Fruit fly (Drosophila melanogaster) whole organism, embryonic: ENCODE data around the gene Phs.

ENCODE experiments used
- ATbp ChIP-seq: fragments of 200-800 bp; sonication (Bioruptor generic); optimal IDR thresholded peaks from 2 replicates; lab custom pipeline; 2017; ENCODE audit warnings: missing biosample characterization, mild to moderate bottlenecking, missing genetic modification characterization, missing genetic modification reagents
- Asciz ChIP-seq: fragments of 200-800 bp; sonication (Bioruptor generic); optimal IDR thresholded peaks from 2 replicates; lab custom pipeline; 2017; ENCODE audit warnings: missing biosample characterization, mild to moderate bottlenecking, missing genetic modification characterization, missing genetic modification reagents
- Bgb ChIP-seq: fragments of 200-800 bp; sonication (Bioruptor generic); IDR thresholded peaks from 2 replicates; pipeline ENCODE4 v1.3.6; 2022; ENCODE audit warnings: missing biosample characterization, missing genetic modification characterization; ENCODE audit not compliant: partially characterized antibody
- CG10321 ChIP-seq: fragments of 200-800 bp; sonication (Bioruptor generic); IDR thresholded peaks from 2 replicates; pipeline ENCODE4 v1.3.6; 2022; ENCODE audit warnings: missing biosample characterization, missing genetic modification characterization
- CG12769 ChIP-seq: fragments of 200-800 bp; sonication (Bioruptor generic); optimal IDR thresholded peaks from 2 replicates; lab custom pipeline; 2019; ENCODE audit warnings: missing biosample characterization, mild to moderate bottlenecking, missing genetic modification characterization, moderate library complexity
- CG13296 ChIP-seq: fragments of 200-800 bp; sonication (Bioruptor generic); optimal IDR thresholded peaks from 3 replicates; lab custom pipeline; 2018; ENCODE audit warnings: missing biosample characterization, mild to moderate bottlenecking, missing genetic modification characterization
- CG14014 ChIP-seq: fragments of 200-800 bp; sonication (Bioruptor generic); IDR thresholded peaks from 2 replicates; pipeline ENCODE4 v1.3.6; 2022; ENCODE audit warnings: missing biosample characterization, missing genetic modification characterization
- CG14965 ChIP-seq: fragments of 200-800 bp; sonication (Bioruptor generic); optimal IDR thresholded peaks from 2 replicates; lab custom pipeline; 2016; ENCODE audit warnings: missing biosample characterization, missing genetic modification characterization, borderline replicate concordance
- CG1529 ChIP-seq: fragments of 200-800 bp; sonication (Bioruptor generic); optimal IDR thresholded peaks from 3 replicates; lab custom pipeline; 2018; ENCODE audit warnings: missing biosample characterization, missing genetic modification characterization
- CG15601 ChIP-seq: fragments of 200-800 bp; sonication (Bioruptor generic); optimal IDR thresholded peaks from 3 replicates; lab custom pipeline; 2019; ENCODE audit warnings: missing biosample characterization, mild to moderate bottlenecking, missing genetic modification characterization, moderate library complexity
- CG17359 ChIP-seq: fragments of 200-800 bp; sonication (Bioruptor generic); optimal IDR thresholded peaks from 3 replicates; lab custom pipeline; 2018; ENCODE audit warnings: missing biosample characterization, mild to moderate bottlenecking, missing genetic modification characterization, moderate library complexity
- CG17568 ChIP-seq: fragments of 200-800 bp; sonication (Bioruptor generic); optimal IDR thresholded peaks from 2 replicates; lab custom pipeline; 2018; ENCODE audit warnings: missing biosample characterization, mild to moderate bottlenecking, missing genetic modification characterization, moderate library complexity
- CG18619 ChIP-seq: fragments of 200-800 bp; sonication (Bioruptor generic); optimal IDR thresholded peaks from 3 replicates; lab custom pipeline; 2017; ENCODE audit warnings: missing biosample characterization, mild to moderate bottlenecking, missing genetic modification characterization
- CG31365 ChIP-seq: fragments of 200-800 bp; sonication (Bioruptor generic); optimal IDR thresholded peaks from 2 replicates; lab custom pipeline; 2018; ENCODE audit warnings: missing biosample characterization, mild to moderate bottlenecking, missing genetic modification characterization
- CG3281 ChIP-seq: fragments of 200-800 bp; sonication (Bioruptor generic); optimal IDR thresholded peaks from 3 replicates; lab custom pipeline; 2017; ENCODE audit warnings: missing biosample characterization, mild to moderate bottlenecking, missing genetic modification characterization
- CG3407 ChIP-seq: fragments of 200-800 bp; sonication (Bioruptor generic); optimal IDR thresholded peaks from 2 replicates; lab custom pipeline; 2018; ENCODE audit warnings: missing biosample characterization, mild to moderate bottlenecking, missing genetic modification characterization
- CG34376 ChIP-seq: fragments of 200-800 bp; sonication (Bioruptor generic); optimal IDR thresholded peaks from 2 replicates; lab custom pipeline; 2018; ENCODE audit warnings: missing biosample characterization, mild to moderate bottlenecking, missing genetic modification characterization
- CG4328 ChIP-seq: fragments of 200-800 bp; sonication (Bioruptor generic); optimal IDR thresholded peaks from 3 replicates; lab custom pipeline; 2017; ENCODE audit warnings: missing biosample characterization, missing genetic modification reagents, missing genetic modification characterization
- CG4707 ChIP-seq: fragments of 200-800 bp; sonication (Bioruptor generic); optimal IDR thresholded peaks from 2 replicates; lab custom pipeline; 2018; ENCODE audit warnings: missing biosample characterization, mild to moderate bottlenecking, missing genetic modification characterization, moderate library complexity
- CG5180 ChIP-seq: fragments of 200-800 bp; sonication (Bioruptor generic); optimal IDR thresholded peaks from 3 replicates; lab custom pipeline; 2017; ENCODE audit warnings: missing biosample characterization, missing genetic modification characterization, mild to moderate bottlenecking, moderate library complexity, missing genetic modification reagents
- CG7372 ChIP-seq: fragments of 200-800 bp; sonication (Bioruptor generic); IDR thresholded peaks from 2 replicates; pipeline ENCODE4 v1.3.6; 2022; ENCODE audit warnings: missing biosample characterization, missing genetic modification characterization
- CG8290 ChIP-seq, 3 experiments: fragments of 200-800 bp; sonication (Bioruptor generic); optimal IDR thresholded peaks; 2 replicates each; lab custom pipeline; 2016 to 2019; ENCODE audit warnings: missing biosample characterization in 3 of 3, missing genetic modification characterization in 3 of 3, mild to moderate bottlenecking in 2 of 3, moderate library complexity in 1 of 3
- Dek ChIP-seq: fragments of 200-800 bp; sonication (Bioruptor generic); optimal IDR thresholded peaks from 3 replicates; lab custom pipeline; 2019; ENCODE audit warnings: missing biosample characterization, mild to moderate bottlenecking, missing genetic modification characterization, moderate library complexity
- Fer3 ChIP-seq: fragments of 200-800 bp; sonication (Bioruptor generic); optimal IDR thresholded peaks from 2 replicates; lab custom pipeline; 2018; ENCODE audit warnings: missing biosample characterization, mild to moderate bottlenecking, missing genetic modification characterization, moderate library complexity
- HHEX ChIP-seq: fragments of 200-800 bp; sonication (Bioruptor generic); optimal IDR thresholded peaks from 3 replicates; lab custom pipeline; 2017; ENCODE audit warnings: missing biosample characterization, mild to moderate bottlenecking, missing genetic modification characterization, missing genetic modification reagents
- MBD-R2 ChIP-seq: fragments of 200-800 bp; sonication (Bioruptor generic); IDR thresholded peaks from 2 replicates; pipeline ENCODE4 v1.3.6; 2022; ENCODE audit warnings: missing biosample characterization, missing genetic modification characterization
- Mes4 ChIP-seq: fragments of 200-800 bp; sonication (Bioruptor generic); optimal IDR thresholded peaks from 2 replicates; lab custom pipeline; 2016; ENCODE audit warnings: missing biosample characterization, missing genetic modification characterization
- Myb ChIP-seq: fragments of 200-800 bp; sonication (Bioruptor generic); optimal IDR thresholded peaks from 2 replicates; lab custom pipeline; 2016; ENCODE audit warnings: missing biosample characterization, missing genetic modification characterization
- Nf-YA ChIP-seq: fragments of 200-800 bp; sonication (Bioruptor generic); IDR thresholded peaks from 2 replicates; pipeline ENCODE4 v1.3.6; 2022; ENCODE audit warnings: missing biosample characterization, missing genetic modification characterization
- Rfx ChIP-seq: fragments of 200-800 bp; sonication (Bioruptor generic); IDR thresholded peaks from 2 replicates; pipeline ENCODE4 v1.3.6; 2022; ENCODE audit warnings: missing biosample characterization, missing genetic modification characterization
- Sin3A ChIP-seq: fragments of >200 bp; optimal IDR thresholded peaks from 2 replicates; lab custom pipeline; 2018
- Sox100B ChIP-seq: fragments of 200-800 bp; sonication (Bioruptor generic); optimal IDR thresholded peaks from 3 replicates; lab custom pipeline; 2018; ENCODE audit warnings: missing biosample characterization, mild to moderate bottlenecking, missing genetic modification characterization
- Vsx1 ChIP-seq: fragments of 200-800 bp; sonication (Bioruptor generic); optimal IDR thresholded peaks from 2 replicates; lab custom pipeline; 2017; ENCODE audit warnings: missing biosample characterization, mild to moderate bottlenecking, missing genetic modification characterization, missing genetic modification reagents
- caup ChIP-seq: fragments of 200-800 bp; sonication (Bioruptor generic); optimal IDR thresholded peaks from 3 replicates; lab custom pipeline; 2017; ENCODE audit warnings: missing biosample characterization, mild to moderate bottlenecking, missing genetic modification characterization, moderate library complexity; ENCODE audit not compliant: severe bottlenecking
- chinmo ChIP-seq: fragments of 200-800 bp; sonication (Bioruptor generic); IDR thresholded peaks from 4 replicates; pipeline ENCODE4 v1.3.6; 2022; ENCODE audit warnings: missing biosample characterization, missing genetic modification characterization; ENCODE audit not compliant: partially characterized antibody
- dimm ChIP-seq: fragments of 200-800 bp; sonication (Bioruptor generic); IDR thresholded peaks from 2 replicates; pipeline ENCODE4 v1.3.6; 2022; ENCODE audit warnings: missing biosample characterization, missing genetic modification characterization
- fd64A ChIP-seq: fragments of 200-800 bp; sonication (Bioruptor generic); optimal IDR thresholded peaks from 3 replicates; lab custom pipeline; 2018; ENCODE audit warnings: missing biosample characterization, mild to moderate bottlenecking, missing genetic modification characterization
- grau ChIP-seq: fragments of 200-800 bp; optimal IDR thresholded peaks from 3 replicates; lab custom pipeline; 2019; ENCODE audit warnings: missing biosample characterization, mild to moderate bottlenecking, missing genetic modification characterization, moderate library complexity
- hkb ChIP-seq, 2 experiments: fragments of 200-800 bp in 1 of 2; fragments of >200 bp in 1 of 2; sonication (Bioruptor generic) in 1 of 2; IDR thresholded peaks in 1 of 2; optimal IDR thresholded peaks in 1 of 2; 2 replicates each; pipeline versions ENCODE4 v1.3.6 to Lab custom; 2017 to 2022; ENCODE audit warnings: missing biosample characterization in 1 of 2, missing genetic modification characterization in 1 of 2
- luna ChIP-seq: fragments of 200-800 bp; sonication (Bioruptor generic); optimal IDR thresholded peaks from 2 replicates; lab custom pipeline; 2016; ENCODE audit warnings: missing biosample characterization, missing genetic modification characterization
- mirr ChIP-seq: fragments of 200-800 bp; sonication (Bioruptor generic); optimal IDR thresholded peaks from 3 replicates; lab custom pipeline; 2018; ENCODE audit warnings: missing biosample characterization, mild to moderate bottlenecking, missing genetic modification characterization
- nom ChIP-seq: fragments of 200-800 bp; sonication (Bioruptor generic); optimal IDR thresholded peaks from 2 replicates; lab custom pipeline; 2017; ENCODE audit warnings: missing biosample characterization, missing genetic modification characterization, mild to moderate bottlenecking, moderate library complexity, missing genetic modification reagents
- pzg ChIP-seq: fragments of 200-800 bp; sonication (Bioruptor generic); optimal IDR thresholded peaks from 3 replicates; lab custom pipeline; 2018; ENCODE audit warnings: missing biosample characterization, mild to moderate bottlenecking, missing genetic modification characterization, moderate library complexity
- repo ChIP-seq: fragments of 200-800 bp; sonication (Bioruptor generic); optimal IDR thresholded peaks from 2 replicates; lab custom pipeline; 2016; ENCODE audit warnings: missing biosample characterization, missing genetic modification characterization
- so ChIP-seq: fragments of 200-800 bp; sonication (Bioruptor generic); IDR thresholded peaks from 3 replicates; pipeline ENCODE4 v1.3.6; 2022; ENCODE audit warnings: missing biosample characterization, missing genetic modification characterization
- zen2 ChIP-seq: fragments of 200-800 bp; sonication (Bioruptor generic); IDR thresholded peaks from 3 replicates; pipeline ENCODE4 v1.3.6; 2022; ENCODE audit warnings: missing biosample characterization, missing genetic modification characterization; ENCODE audit not compliant: partially characterized antibody

Gene Phs

dm6 chr3L:15597037-15597785, 22.5 kb upstream of the Phs start (continued):
- peak; percentile 44 for TF ChIP-seq CG15601 (tag; lab: Kevin White, UChicago)
- TF ChIP-seq CG12769 (tag; lab: Kevin White, UChicago) = peak; percentile 29
- no peak for TF ChIP-seq luna (GFP tag; lab: Kevin White, UChicago)
- no peak for TF ChIP-seq zen2 (GFP tag; lab: Robert Waterston, UW)
- peak; percentile 12 for TF ChIP-seq CG17568
- no peak for TF ChIP-seq CG7372
- TF ChIP-seq CG5180 (GFP tag; lab: Kevin White, UChicago) = peak; percentile 43
- no peak; the same call in 1 of the 2 replicates for TF ChIP-seq Rfx (GFP tag; lab: Robert Waterston, UW)
- TF ChIP-seq CG4328 (GFP tag; lab: Kevin White, UChicago) = peak; percentile 37
- TF ChIP-seq CG3407 (GFP tag; lab: Kevin White, UChicago) = peak; percentile 20
- no peak for TF ChIP-seq pzg (GFP tag; lab: Kevin White, UChicago)
- peak; percentile 2 for TF ChIP-seq CG18619 (GFP tag; lab: Kevin White, UChicago)
- peak; percentile 43 for TF ChIP-seq CG3281 (GFP tag; lab: Kevin White, UChicago)
- peak; percentile 37 for TF ChIP-seq fd64A (GFP tag; lab: Kevin White, UChicago)
- TF ChIP-seq CG14965 (GFP tag; lab: Kevin White, UChicago) = no peak
- no peak for TF ChIP-seq dimm (GFP tag; lab: Robert Waterston, UW)
- TF ChIP-seq CG8290 (GFP tag; optimal IDR thresholded peaks at IDR 0.05; lab: Kevin White, UChicago) = no peak
- TF ChIP-seq CG8290 (tag; optimal IDR thresholded peaks at IDR 0.05; lab: Kevin White, UChicago) = peak in 1 of 2 experiments; percentile 59
- TF ChIP-seq Mes4 = no peak
- TF ChIP-seq CG13296 (GFP tag; lab: Kevin White, UChicago) = peak; percentile 16
- TF ChIP-seq nom (GFP tag; lab: Kevin White, UChicago) = peak; percentile 71
- peak; percentile 25 for TF ChIP-seq CG4707 (GFP tag; lab: Kevin White, UChicago)
- TF ChIP-seq Asciz (GFP tag; lab: Kevin White, UChicago) = peak; percentile 61
- no peak for TF ChIP-seq grau (tag; lab: Kevin White, UChicago)
- TF ChIP-seq CG10321 (GFP tag; lab: Robert Waterston, UW) = 0 out of 2 replicates have a peak, but pooled peaks have one; percentile 6
- TF ChIP-seq Sin3A = no peak
- peak; percentile 71 for TF ChIP-seq ATbp
- TF ChIP-seq caup (GFP tag; lab: Kevin White, UChicago) = peak; percentile 49
- TF ChIP-seq chinmo = 0 out of 4 replicates have a peak, but pooled peaks have one; percentile 66
- TF ChIP-seq mirr (GFP tag; lab: Kevin White, UChicago) = peak; percentile 26
- no peak for TF ChIP-seq Bgb (GFP tag; lab: Robert Waterston, UW)
- TF ChIP-seq Vsx1 (GFP tag; lab: Kevin White, UChicago) = peak; percentile 11
- TF ChIP-seq Fer3 (tag; lab: Kevin White, UChicago) = peak; percentile 6
- TF ChIP-seq MBD-R2 (GFP tag; lab: Robert Waterston, UW) = peak; percentile 9; the same call in 1 of the 2 replicates
- TF ChIP-seq Sox100B = peak; percentile 27
- peak; percentile 3 for TF ChIP-seq Dek
- TF ChIP-seq Nf-YA = peak; percentile 45; the same call in 1 of the 2 replicates
- TF ChIP-seq HHEX (GFP tag; lab: Kevin White, UChicago) = peak; percentile 61
- TF ChIP-seq Myb (GFP tag; lab: Kevin White, UChicago) = no peak
- peak; percentile 68 for TF ChIP-seq CG17359 (tag; lab: Kevin White, UChicago)
- TF ChIP-seq CG1529 = peak; percentile 2
- peak; percentile 25 for TF ChIP-seq CG31365 (tag; lab: Kevin White, UChicago)
- peak; percentile 16; the same call in 1 of the 3 replicates for TF ChIP-seq so (GFP tag; lab: Robert Waterston, UW)
- TF ChIP-seq CG34376 (GFP tag; lab: Kevin White, UChicago) = no peak
- no peak for TF ChIP-seq hkb (optimal IDR thresholded peaks at IDR 0.05; lab: Kevin White, UChicago)
- TF ChIP-seq hkb (GFP tag; IDR thresholded peaks at IDR 0.05; lab: Robert Waterston, UW) = peak; percentile 59
- no peak for TF ChIP-seq repo
- TF ChIP-seq CG14014 = peak; percentile 68; the same call in 1 of the 2 replicates
